Worm (Caenorhabditis elegans) whole organism, young adult: Measurements from ENCODE around the gene C02E7.7.
"Not testable (repeated sequence)": the region's sequence is repeated elsewhere in the genome, so short reads cannot be mapped to it uniquely, and the experiment has no call there.

Experiments used
- F10E7.11 ChIP-seq: sonication (generic microtip); optimal IDR thresholded peaks from 2 replicates; lab custom pipeline; 2017; ENCODE audit warnings: mild to moderate bottlenecking, missing genetic modification characterization, moderate library complexity, missing compliant biosample characterization
- F22D6.2 ChIP-seq: sonication (generic microtip); optimal IDR thresholded peaks from 2 replicates; lab custom pipeline; 2016; ENCODE audit warnings: mild to moderate bottlenecking, missing genetic modification characterization, missing compliant biosample characterization
- F33H1.4 ChIP-seq: fragments of 200-800 bp; sonication (Bioruptor generic); IDR thresholded peaks from 2 replicates; pipeline ENCODE4 v1.3.6; 2022; ENCODE audit warnings: missing genetic modification reagents, missing genetic modification characterization, missing compliant biosample characterization
- Y53F4B.3 ChIP-seq: fragments of 200-800 bp; sonication (Bioruptor generic); IDR thresholded peaks from 2 replicates; pipeline ENCODE4 v1.3.6; 2022; ENCODE audit warnings: missing genetic modification reagents, missing genetic modification characterization, missing compliant biosample characterization
- Y53G8AR.9 ChIP-seq: fragments of 200-800 bp; sonication (Bioruptor generic); conservative IDR thresholded peaks from 2 replicates; pipeline ENCODE4 v1.3.6; 2022; ENCODE audit warnings: missing genetic modification reagents, missing genetic modification characterization, missing compliant biosample characterization
- dpl-1 ChIP-seq: fragments of 150-350 bp; optimal IDR thresholded peaks from 2 replicates; lab custom pipeline; 2014; ENCODE audit warnings: missing biosample characterization, missing genetic modification reagents, missing genetic modification characterization
- hlh-26 ChIP-seq: fragments of 200-800 bp; sonication (Bioruptor generic); conservative IDR thresholded peaks from 2 replicates; pipeline ENCODE4 v1.3.6; 2022; ENCODE audit warnings: missing genetic modification reagents, missing genetic modification characterization, missing compliant biosample characterization
- nhr-90 ChIP-seq: sonication (generic microtip); optimal IDR thresholded peaks from 2 replicates; lab custom pipeline; 2016; ENCODE audit warnings: missing genotype, mild to moderate bottlenecking, missing genetic modification characterization, missing compliant biosample characterization
- sea-2 ChIP-seq: fragments of 200-800 bp; sonication (Bioruptor generic); IDR thresholded peaks from 2 replicates; pipeline ENCODE4 v1.3.6; 2022; ENCODE audit warnings: missing genetic modification characterization, missing compliant biosample characterization
- unc-62 ChIP-seq: fragments of 150-350 bp; optimal IDR thresholded peaks from 2 replicates; lab custom pipeline; 2014; ENCODE audit warnings: missing biosample characterization, missing genetic modification reagents, missing genetic modification characterization
- ztf-18 ChIP-seq: sonication (generic microtip); optimal IDR thresholded peaks from 2 replicates; lab custom pipeline; 2016; ENCODE audit warnings: missing genotype, mild to moderate bottlenecking, missing genetic modification characterization, missing compliant biosample characterization
- ztf-26 ChIP-seq: sonication (generic microtip); optimal IDR thresholded peaks from 2 replicates; lab custom pipeline; 2017; ENCODE audit warnings: missing genetic modification characterization, missing compliant biosample characterization

ce11 chrV:4900020-4900419, 18.4 kb downstream of the C02E7.7 start, which contains the start of gene ugt-10:
- TF ChIP-seq nhr-90; F10E7.11 (tag; lab: Kevin White, UChicago); ztf-18; sea-2 (GFP tag; lab: Robert Waterston, UW); unc-62 (GFP tag; lab: Kevin White, UChicago); F33H1.4 (GFP tag; lab: Robert Waterston, UW); dpl-1 (GFP tag; lab: Kevin White, UChicago); ztf-26 (tag; lab: Kevin White, UChicago); Y53G8AR.9 (GFP tag; lab: Robert Waterston, UW); F22D6.2 (tag; lab: Kevin White, UChicago); hlh-26; Y53F4B.3 (GFP tag; lab: Robert Waterston, UW): not testable (repeated sequence)
